Worm (Caenorhabditis elegans) whole organism, midembryonic: ENCODE measurements around the gene T10B5.3.

Experiments
- T22C8.4 ChIP-seq: fragments of 200-800 bp; sonication (Bioruptor generic); IDR thresholded peaks from 2 replicates; pipeline ENCODE4 v1.3.6; 2022; ENCODE audit warnings: missing genetic modification characterization, missing compliant biosample characterization
- cog-1 ChIP-seq: sonication (generic microtip); optimal IDR thresholded peaks from 2 replicates; lab custom pipeline; 2016; ENCODE audit warnings: missing genetic modification characterization, missing compliant biosample characterization
- flt-1 ChIP-seq: fragments of 200-800 bp; sonication (Bioruptor generic); IDR thresholded peaks from 2 replicates; pipeline ENCODE4 v1.3.6; 2022; ENCODE audit warnings: missing genetic modification characterization, missing compliant biosample characterization
- klf-2 ChIP-seq: fragments of 200-800 bp; sonication (Bioruptor generic); conservative IDR thresholded peaks from 2 replicates; pipeline ENCODE4 v1.3.6; 2022; ENCODE audit warnings: missing genetic modification reagents, missing genetic modification characterization, missing compliant biosample characterization
- med-1 ChIP-seq: sonication (generic microtip); optimal IDR thresholded peaks from 2 replicates; lab custom pipeline; 2017; ENCODE audit warnings: missing genetic modification characterization, mild to moderate bottlenecking, missing compliant biosample characterization, antibody characterized with exemption, missing genetic modification reagents; ENCODE audit not compliant: insufficient read depth
- ref-1 ChIP-seq: fragments of 200-800 bp; sonication (Bioruptor generic); conservative IDR thresholded peaks from 2 replicates; pipeline ENCODE4 v1.3.6; 2022; ENCODE audit warnings: missing genetic modification reagents, missing genetic modification characterization, missing compliant biosample characterization
- tab-1 ChIP-seq: fragments of 200-800 bp; sonication (Bioruptor generic); IDR thresholded peaks from 2 replicates; pipeline ENCODE4 v1.3.6; 2022; ENCODE audit warnings: missing genetic modification characterization, missing compliant biosample characterization
- ztf-23 ChIP-seq: fragments of 200-800 bp; sonication (Bioruptor generic); IDR thresholded peaks from 2 replicates; pipeline ENCODE4 v1.3.6; 2022; ENCODE audit warnings: missing genetic modification reagents, missing genetic modification characterization, missing compliant biosample characterization
- ztf-29 ChIP-seq: fragments of 200-800 bp; sonication (Bioruptor generic); IDR thresholded peaks from 2 replicates; pipeline ENCODE4 v1.3.6; 2022; ENCODE audit warnings: missing genetic modification reagents, missing genetic modification characterization, missing compliant biosample characterization

DNA sequence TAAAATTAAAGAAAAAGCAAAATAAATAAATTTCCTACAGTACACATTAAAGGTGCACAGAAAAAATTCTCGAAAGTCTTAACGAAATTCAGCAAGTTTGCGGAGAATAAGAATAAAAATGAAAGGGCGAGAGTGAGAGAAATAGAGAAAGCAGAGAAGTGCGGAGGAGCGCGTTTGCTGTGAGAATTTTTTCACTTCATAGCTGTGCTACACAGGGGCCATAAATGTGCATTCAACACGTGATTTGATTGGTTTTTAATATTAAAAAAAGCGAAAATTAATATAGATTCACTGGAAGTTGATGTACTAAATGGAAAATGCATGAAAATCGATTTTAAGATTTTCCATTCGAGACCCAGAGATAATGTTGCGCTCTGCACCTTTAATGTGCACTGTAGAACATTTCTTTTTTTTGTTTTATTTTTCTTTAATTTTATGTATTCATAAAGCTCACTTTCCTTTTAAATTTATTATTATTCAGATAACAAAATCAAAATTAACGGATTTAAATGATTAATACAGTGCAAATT lies 48.5 kb upstream of the T10B5.3 start, which contains the start of gene Y32G9A.2:
- TF ChIP-seq cog-1 (tag; lab: Kevin White, UChicago): no peak
- no peak for TF ChIP-seq ztf-29
- TF ChIP-seq T22C8.4: no peak
- TF ChIP-seq flt-1 (GFP tag; lab: Robert Waterston, UW): no peak
- TF ChIP-seq tab-1 (GFP tag; lab: Robert Waterston, UW): no peak
- TF ChIP-seq ref-1 (GFP tag; lab: Robert Waterston, UW): no peak
- TF ChIP-seq klf-2 (GFP tag; lab: Robert Waterston, UW): no peak
- no peak for TF ChIP-seq ztf-23
- TF ChIP-seq med-1: no peak
